Fruit fly (Drosophila melanogaster) whole organism, embryonic: ENCODE data around the gene hry.
A peak's percentile ranks its signal among the peaks of the same experiment; 100 is the strongest.

Experiments used
- Asciz ChIP-seq: fragments of 200-800 bp; sonication (Bioruptor generic); optimal IDR thresholded peaks from 2 replicates; lab custom pipeline; 2017; ENCODE audit warnings: missing biosample characterization, mild to moderate bottlenecking, missing genetic modification characterization, missing genetic modification reagents
- CG10979 ChIP-seq: fragments of 200-800 bp; sonication (Bioruptor generic); optimal IDR thresholded peaks from 2 replicates; lab custom pipeline; 2018; ENCODE audit warnings: missing biosample characterization, mild to moderate bottlenecking, missing genetic modification characterization, moderate library complexity
- CG11085 ChIP-seq: fragments of 200-800 bp; sonication (Bioruptor generic); IDR thresholded peaks from 2 replicates; pipeline ENCODE4 v1.3.6; 2022; ENCODE audit warnings: missing biosample characterization, missing genetic modification characterization
- CG11504 ChIP-seq: fragments of 200-800 bp; sonication (Bioruptor generic); optimal IDR thresholded peaks from 3 replicates; lab custom pipeline; 2019; ENCODE audit warnings: missing biosample characterization, mild to moderate bottlenecking, missing genetic modification characterization, moderate library complexity
- CG11695 ChIP-seq: fragments of 200-800 bp; sonication (Bioruptor generic); IDR thresholded peaks from 3 replicates; pipeline ENCODE4 v1.3.6; 2022; ENCODE audit warnings: missing biosample characterization, missing genetic modification characterization
- CG11696 ChIP-seq: fragments of 200-800 bp; sonication (Bioruptor generic); IDR thresholded peaks from 2 replicates; pipeline ENCODE4 v1.3.6; 2022; ENCODE audit warnings: missing biosample characterization, missing genetic modification characterization
- CG13424 ChIP-seq: fragments of 200-800 bp; sonication (Bioruptor generic); optimal IDR thresholded peaks from 2 replicates; lab custom pipeline; 2019; ENCODE audit warnings: missing biosample characterization, mild to moderate bottlenecking, missing genetic modification characterization, moderate library complexity
- CG14965 ChIP-seq: fragments of 200-800 bp; sonication (Bioruptor generic); optimal IDR thresholded peaks from 2 replicates; lab custom pipeline; 2016; ENCODE audit warnings: missing biosample characterization, missing genetic modification characterization, borderline replicate concordance
- CG1529 ChIP-seq: fragments of 200-800 bp; sonication (Bioruptor generic); optimal IDR thresholded peaks from 3 replicates; lab custom pipeline; 2018; ENCODE audit warnings: missing biosample characterization, missing genetic modification characterization
- CG1603 ChIP-seq: fragments of 200-800 bp; sonication (Bioruptor generic); optimal IDR thresholded peaks from 2 replicates; lab custom pipeline; 2019; ENCODE audit warnings: missing biosample characterization, mild to moderate bottlenecking, missing genetic modification characterization, moderate library complexity
- CG1647 ChIP-seq: fragments of 200-800 bp; sonication (Bioruptor generic); optimal IDR thresholded peaks from 3 replicates; lab custom pipeline; 2016; ENCODE audit warnings: missing biosample characterization, missing genetic modification characterization
- CG16863 ChIP-seq: fragments of 200-800 bp; sonication (Bioruptor generic); optimal IDR thresholded peaks from 3 replicates; lab custom pipeline; 2016; ENCODE audit warnings: missing biosample characterization, missing genetic modification characterization
- CG17359 ChIP-seq: fragments of 200-800 bp; sonication (Bioruptor generic); optimal IDR thresholded peaks from 3 replicates; lab custom pipeline; 2018; ENCODE audit warnings: missing biosample characterization, mild to moderate bottlenecking, missing genetic modification characterization, moderate library complexity
- CG17361 ChIP-seq: fragments of 200-800 bp; sonication (Bioruptor generic); IDR thresholded peaks from 3 replicates; pipeline ENCODE4 v1.3.6; 2022; ENCODE audit warnings: missing biosample characterization, missing genetic modification characterization
- CG17912 ChIP-seq: fragments of 200-800 bp; sonication (Bioruptor generic); optimal IDR thresholded peaks from 2 replicates; lab custom pipeline; 2018; ENCODE audit warnings: missing biosample characterization, mild to moderate bottlenecking, missing genetic modification characterization
- CG2712 ChIP-seq: fragments of 200-800 bp; optimal IDR thresholded peaks from 3 replicates; lab custom pipeline; 2019; ENCODE audit warnings: missing biosample characterization, mild to moderate bottlenecking, missing genetic modification characterization, moderate library complexity
- CG2875 ChIP-seq: fragments of 200-800 bp; sonication (Bioruptor generic); optimal IDR thresholded peaks from 2 replicates; lab custom pipeline; 2017; ENCODE audit warnings: missing biosample characterization, mild to moderate bottlenecking, missing genetic modification characterization, missing genetic modification reagents
- CG31365 ChIP-seq: fragments of 200-800 bp; sonication (Bioruptor generic); optimal IDR thresholded peaks from 2 replicates; lab custom pipeline; 2018; ENCODE audit warnings: missing biosample characterization, mild to moderate bottlenecking, missing genetic modification characterization
- CG32532 ChIP-seq: fragments of 200-800 bp; sonication (Bioruptor generic); IDR thresholded peaks from 2 replicates; pipeline ENCODE4 v1.3.6; 2022; ENCODE audit warnings: missing biosample characterization, missing genetic modification characterization
- CG3281 ChIP-seq: fragments of 200-800 bp; sonication (Bioruptor generic); optimal IDR thresholded peaks from 3 replicates; lab custom pipeline; 2017; ENCODE audit warnings: missing biosample characterization, mild to moderate bottlenecking, missing genetic modification characterization
- CG3726 ChIP-seq: fragments of 200-800 bp; sonication (Bioruptor generic); IDR thresholded peaks from 3 replicates; pipeline ENCODE4, ENCODE4 v1.3.6; 2022; ENCODE audit warnings: missing biosample characterization, missing genetic modification characterization
- CG3995 ChIP-seq: fragments of 200-800 bp; sonication (Bioruptor generic); optimal IDR thresholded peaks from 3 replicates; lab custom pipeline; 2016; ENCODE audit warnings: missing biosample characterization, missing genetic modification characterization
- CG6175 ChIP-seq: fragments of 200-800 bp; sonication (Bioruptor generic); IDR thresholded peaks from 3 replicates; pipeline ENCODE4 v1.3.6; 2022; ENCODE audit warnings: missing biosample characterization, missing genetic modification characterization
- CG8281 ChIP-seq: fragments of 200-800 bp; sonication (Bioruptor generic); optimal IDR thresholded peaks from 2 replicates; lab custom pipeline; 2018; ENCODE audit warnings: missing biosample characterization, mild to moderate bottlenecking, missing genetic modification characterization, moderate library complexity
- CG8290 ChIP-seq, 3 experiments: fragments of 200-800 bp; sonication (Bioruptor generic); optimal IDR thresholded peaks; 2 replicates each; lab custom pipeline; 2016 to 2019; ENCODE audit warnings: missing biosample characterization in 3 of 3, missing genetic modification characterization in 3 of 3, mild to moderate bottlenecking in 2 of 3, moderate library complexity in 1 of 3
- Ets65A ChIP-seq: fragments of 200-800 bp; sonication (Bioruptor generic); peaks from one replicate; lab custom pipeline; 2016; ENCODE audit warnings: missing biosample characterization, missing genetic modification characterization
- Hsf ChIP-seq: fragments of 200-800 bp; sonication (Bioruptor generic); optimal IDR thresholded peaks from 3 replicates; lab custom pipeline; 2016; ENCODE audit warnings: missing biosample characterization, missing genetic modification characterization
- Sin3A ChIP-seq: fragments of >200 bp; optimal IDR thresholded peaks from 2 replicates; lab custom pipeline; 2018
- YL-1 ChIP-seq: fragments of 200-800 bp; sonication (Bioruptor generic); optimal IDR thresholded peaks from 3 replicates; lab custom pipeline; 2017; ENCODE audit warnings: missing biosample characterization, mild to moderate bottlenecking, missing genetic modification characterization
- bab2 ChIP-seq: fragments of 200-800 bp; sonication (Bioruptor generic); optimal IDR thresholded peaks from 2 replicates; lab custom pipeline; 2016; ENCODE audit warnings: missing biosample characterization, missing genetic modification characterization
- caup ChIP-seq: fragments of 200-800 bp; sonication (Bioruptor generic); optimal IDR thresholded peaks from 3 replicates; lab custom pipeline; 2017; ENCODE audit warnings: missing biosample characterization, mild to moderate bottlenecking, missing genetic modification characterization, moderate library complexity; ENCODE audit not compliant: severe bottlenecking
- ci ChIP-seq: fragments of 200-800 bp; sonication (Bioruptor generic); IDR thresholded peaks from 3 replicates; pipeline ENCODE4 v1.3.6; 2022; ENCODE audit warnings: missing biosample characterization, missing genetic modification characterization
- croc ChIP-seq: fragments of 200-800 bp; sonication (Bioruptor generic); conservative IDR thresholded peaks from 3 replicates; pipeline ENCODE4 v1.3.6; 2022; ENCODE audit warnings: missing biosample characterization, missing genetic modification characterization
- cwo ChIP-seq: fragments of 200-800 bp; sonication (Bioruptor generic); optimal IDR thresholded peaks from 3 replicates; lab custom pipeline; 2017; ENCODE audit warnings: missing biosample characterization, missing genetic modification characterization, mild to moderate bottlenecking, moderate library complexity, missing genetic modification reagents
- dm ChIP-seq: fragments of 200-800 bp; sonication (Bioruptor generic); optimal IDR thresholded peaks from 3 replicates; lab custom pipeline; 2016; ENCODE audit warnings: missing biosample characterization, missing genetic modification characterization
- gem ChIP-seq: fragments of 200-800 bp; sonication (Bioruptor generic); optimal IDR thresholded peaks from 2 replicates; lab custom pipeline; 2019; ENCODE audit warnings: missing biosample characterization, mild to moderate bottlenecking, missing genetic modification characterization, moderate library complexity
- grn ChIP-seq: fragments of 200-800 bp; sonication (Bioruptor generic); optimal IDR thresholded peaks from 3 replicates; lab custom pipeline; 2017; ENCODE audit warnings: missing biosample characterization, missing genetic modification characterization
- hth ChIP-seq: fragments of >200 bp; optimal IDR thresholded peaks from 2 replicates; lab custom pipeline; 2017; ENCODE audit warnings: inconsistent platforms
- lmd ChIP-seq: fragments of 200-800 bp; sonication (Bioruptor generic); IDR thresholded peaks from 2 replicates; pipeline ENCODE4 v1.3.6; 2022; ENCODE audit warnings: missing biosample characterization, missing genetic modification characterization
- mirr ChIP-seq: fragments of 200-800 bp; sonication (Bioruptor generic); optimal IDR thresholded peaks from 3 replicates; lab custom pipeline; 2018; ENCODE audit warnings: missing biosample characterization, mild to moderate bottlenecking, missing genetic modification characterization
- nau ChIP-seq: fragments of 200-800 bp; sonication (Bioruptor generic); optimal IDR thresholded peaks from 3 replicates; lab custom pipeline; 2017; ENCODE audit warnings: missing biosample characterization, mild to moderate bottlenecking, missing genetic modification characterization, missing genetic modification reagents
- odd ChIP-seq: fragments of 200-800 bp; sonication (Bioruptor generic); optimal IDR thresholded peaks from 2 replicates; lab custom pipeline; 2017; ENCODE audit warnings: missing biosample characterization, mild to moderate bottlenecking, missing genetic modification characterization
- otp ChIP-seq: fragments of 200-800 bp; sonication (Bioruptor generic); IDR thresholded peaks from 3 replicates; pipeline ENCODE4, ENCODE4 v1.3.6; 2022; ENCODE audit warnings: missing biosample characterization, missing genetic modification characterization
- prd ChIP-seq, 3 experiments: fragments of >200 bp in 2 of 3; fragments of 200-800 bp in 1 of 3; sonication (Bioruptor generic) in 1 of 3; optimal IDR thresholded peaks in 2 of 3; IDR thresholded peaks in 1 of 3; 2 replicates in 2 of 3; 3 replicates in 1 of 3; pipeline versions ENCODE4 v1.3.6 to Lab custom; 2017 to 2022; ENCODE audit warnings: missing biosample characterization in 1 of 3, missing genetic modification characterization in 1 of 3
- rib ChIP-seq: fragments of 200-800 bp; sonication (Bioruptor generic); IDR thresholded peaks from 2 replicates; pipeline ENCODE4 v1.3.6; 2022; ENCODE audit warnings: missing biosample characterization, missing genetic modification characterization
- sd ChIP-seq: fragments of 200-800 bp; sonication (Bioruptor generic); optimal IDR thresholded peaks from 3 replicates; lab custom pipeline; 2018; ENCODE audit warnings: missing biosample characterization, mild to moderate bottlenecking, missing genetic modification characterization, moderate library complexity
- vvl ChIP-seq: fragments of 200-800 bp; sonication (Bioruptor generic); IDR thresholded peaks from 2 replicates; pipeline ENCODE4 v1.3.6; 2022; ENCODE audit warnings: missing biosample characterization, missing genetic modification characterization

Gene hry

DNA sequence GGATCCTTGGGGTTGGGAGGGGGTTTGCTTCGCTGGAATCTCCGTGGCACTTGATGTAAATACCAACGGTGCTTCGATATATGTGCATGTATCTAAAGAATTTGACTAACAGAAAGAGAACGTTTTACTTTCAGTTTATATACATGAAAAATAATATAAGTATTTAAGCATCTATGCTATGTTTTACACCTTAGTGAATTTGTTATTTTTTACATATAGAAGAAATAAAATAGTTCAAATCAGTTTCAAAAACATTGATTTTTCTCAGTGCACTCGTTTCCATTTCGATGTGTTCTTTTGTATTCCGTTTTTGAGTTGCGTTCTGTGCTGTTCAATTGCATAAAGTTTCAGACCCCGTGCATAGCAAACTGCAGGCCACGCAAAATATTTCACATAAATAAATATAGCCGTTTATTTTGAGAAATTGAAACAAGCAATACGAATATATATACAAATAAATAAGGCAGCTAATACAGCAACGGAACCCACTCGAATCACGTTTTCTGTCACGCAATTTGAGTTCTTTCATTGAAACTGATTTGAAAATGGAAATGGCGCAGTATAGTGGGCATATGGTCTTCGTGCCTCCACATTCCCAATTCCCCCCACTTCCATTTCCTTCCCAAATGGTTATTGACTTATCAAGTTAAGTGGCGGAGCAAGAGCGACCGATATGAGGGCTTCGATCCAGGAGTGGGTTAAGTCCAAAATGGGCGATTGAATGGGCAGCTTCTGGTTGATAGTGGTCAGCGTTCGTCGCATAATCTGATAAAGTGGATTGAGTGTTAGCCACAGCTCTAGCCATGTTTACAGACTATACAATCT lies 7.2 kb downstream of the hry start (continued):
- TF ChIP-seq CG2712 (tag; lab: Kevin White, UChicago) (peak; percentile 20), CG8281 (tag; lab: Kevin White, UChicago) (peak; percentile 12), CG1647 (GFP tag; lab: Kevin White, UChicago) (peak; percentile 1), CG17361 (GFP tag; lab: Robert Waterston, UW) (0 out of 3 replicates have a peak, but pooled peaks have one; percentile 16), CG32532 (peak; percentile 18; the same call in 1 of the 2 replicates), CG11695 (GFP tag; lab: Robert Waterston, UW) (0 out of 3 replicates have a peak, but pooled peaks have one; percentile 50), grn (GFP tag; lab: Kevin White, UChicago) (peak; percentile 81), lmd (GFP tag; lab: Robert Waterston, UW) (peak; percentile 17; the same call in 1 of the 2 replicates), CG3281 (GFP tag; lab: Kevin White, UChicago) (peak; percentile 4), mirr (GFP tag; lab: Kevin White, UChicago) (peak; percentile 17), vvl (GFP tag; lab: Robert Waterston, UW) (peak; percentile 16), prd (optimal IDR thresholded peaks at IDR 0.05; lab: Kevin White, UChicago) (no peak), prd (GFP tag; IDR thresholded peaks at IDR 0.05; lab: Robert Waterston, UW) (peak; percentile 57), CG11696 (peak; percentile 42; the same call in 1 of the 2 replicates), CG11504 (peak; percentile 3), CG3995 (peak; percentile 40), Hsf (GFP tag; lab: Kevin White, UChicago) (no peak), Ets65A (GFP tag; lab: Kevin White, UChicago) (peak; percentile 50), CG6175 (peak; percentile 13; the same call in 1 of the 3 replicates), gem (peak; percentile 9), CG10979 (peak; percentile 22), CG8290 (GFP tag; optimal IDR thresholded peaks at IDR 0.05; lab: Kevin White, UChicago) (no peak), CG8290 (tag; optimal IDR thresholded peaks at IDR 0.05; lab: Kevin White, UChicago) (peak in 1 of 2 experiments; percentile 63)

DNA sequence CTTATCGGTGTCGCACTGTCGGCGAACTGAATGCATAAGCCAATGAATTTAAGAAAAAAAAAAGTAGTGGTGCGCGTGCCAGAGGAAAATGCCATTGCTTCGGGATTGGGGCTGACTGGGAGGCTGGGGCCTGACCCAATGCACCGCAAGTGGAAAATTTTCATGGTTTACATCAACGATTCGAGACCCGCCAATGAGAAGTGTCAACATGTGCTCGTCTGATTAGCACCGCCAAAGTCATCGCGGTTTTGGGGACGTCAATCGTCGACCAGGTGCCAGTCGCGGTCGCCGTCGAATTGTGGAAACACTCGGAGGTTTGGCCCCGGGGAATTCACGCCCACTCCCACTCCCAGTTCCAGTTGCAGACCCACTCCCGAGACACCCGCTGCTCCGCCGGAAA lies 8.2 kb downstream of the hry start:
- peak; percentile 28 for TF ChIP-seq CG17912 (GFP tag; lab: Kevin White, UChicago)
- TF ChIP-seq bab2 (GFP tag; lab: Kevin White, UChicago), result peak; percentile 2
- TF ChIP-seq CG31365 (tag; lab: Kevin White, UChicago), result peak; percentile 31
- no peak for TF ChIP-seq sd (tag; lab: Kevin White, UChicago)
- TF ChIP-seq YL-1, result no peak
- TF ChIP-seq cwo (GFP tag; lab: Kevin White, UChicago), result peak; percentile 50
- no peak for TF ChIP-seq hth (lab: Kevin White, UChicago)
- no peak for TF ChIP-seq grn (GFP tag; lab: Kevin White, UChicago)
- TF ChIP-seq CG14965 (GFP tag; lab: Kevin White, UChicago), result no peak
- peak; percentile 31 for TF ChIP-seq CG3281 (GFP tag; lab: Kevin White, UChicago)
- TF ChIP-seq caup (GFP tag; lab: Kevin White, UChicago), result peak; percentile 3
- peak; percentile 66 for TF ChIP-seq nau (GFP tag; lab: Kevin White, UChicago)
- TF ChIP-seq CG1603 (tag; lab: Kevin White, UChicago), result peak; percentile 19
- peak; percentile 14 for TF ChIP-seq CG2875 (GFP tag; lab: Kevin White, UChicago)
- no peak for TF ChIP-seq CG8290 (GFP tag; optimal IDR thresholded peaks at IDR 0.05; lab: Kevin White, UChicago)
- TF ChIP-seq CG8290 (tag; optimal IDR thresholded peaks at IDR 0.05; lab: Kevin White, UChicago), result peak in 1 of 2 experiments; percentile 59
- TF ChIP-seq Asciz (GFP tag; lab: Kevin White, UChicago), result peak; percentile 7
- TF ChIP-seq CG1529 (GFP tag; lab: Kevin White, UChicago), result peak; percentile 40
- TF ChIP-seq rib (GFP tag; lab: Robert Waterston, UW), result 0 out of 2 replicates have a peak, but pooled peaks have one; percentile 35
- TF ChIP-seq CG3726 (GFP tag; lab: Robert Waterston, UW), result 0 out of 3 replicates have a peak, but pooled peaks have one; percentile 5
- no peak for TF ChIP-seq Sin3A
- TF ChIP-seq CG16863, result no peak
- peak; percentile 60; the same call in 2 of the 3 replicates for TF ChIP-seq ci
- peak; percentile 91; the same call in 2 of the 3 replicates for TF ChIP-seq otp
- TF ChIP-seq CG17359 (tag; lab: Kevin White, UChicago), result peak; percentile 47
- no peak for TF ChIP-seq CG13424
- no peak for TF ChIP-seq CG11085 (GFP tag; lab: Robert Waterston, UW)
- TF ChIP-seq croc, result no peak
- TF ChIP-seq odd (GFP tag; lab: Kevin White, UChicago), result peak; percentile 8
- TF ChIP-seq dm (GFP tag; lab: Kevin White, UChicago), result no peak
